Fruit fly (Drosophila melanogaster) whole organism, pupa: ENCODE data around the gene CG2839.

Experiments
- CG10348 ChIP-seq: fragments of 200-800 bp; sonication (Bioruptor generic); IDR thresholded peaks from 2 replicates; pipeline ENCODE4 v1.3.6; 2022; ENCODE audit warnings: missing biosample characterization, missing genetic modification characterization
- CG12605 ChIP-seq: fragments of 200-800 bp; sonication (Bioruptor generic); IDR thresholded peaks from 2 replicates; pipeline ENCODE4 v1.3.6; 2022; ENCODE audit warnings: missing biosample characterization, missing genetic modification characterization
- CG13204 ChIP-seq: fragments of 200-800 bp; sonication (Bioruptor generic); optimal IDR thresholded peaks from 2 replicates; lab custom pipeline; 2018; ENCODE audit warnings: missing biosample characterization, mild to moderate bottlenecking, missing genetic modification characterization, moderate library complexity
- CG14655 ChIP-seq: fragments of 200-800 bp; sonication (Bioruptor generic); optimal IDR thresholded peaks from 3 replicates; lab custom pipeline; 2017; ENCODE audit warnings: mild to moderate bottlenecking, missing biosample characterization, missing genetic modification reagents, missing genetic modification characterization
- CG15710 ChIP-seq: fragments of 200-800 bp; sonication (Bioruptor generic); optimal IDR thresholded peaks from 2 replicates; lab custom pipeline; 2018; ENCODE audit warnings: missing biosample characterization, mild to moderate bottlenecking, missing genetic modification characterization, moderate library complexity
- CG17806 ChIP-seq: fragments of 200-800 bp; sonication (Bioruptor generic); optimal IDR thresholded peaks from 2 replicates; lab custom pipeline; 2018; ENCODE audit warnings: missing biosample characterization, mild to moderate bottlenecking, missing genetic modification characterization, moderate library complexity
- CG32121 ChIP-seq: fragments of 200-800 bp; sonication (Bioruptor generic); IDR thresholded peaks from 2 replicates; pipeline ENCODE4 v1.3.6; 2022; ENCODE audit warnings: missing biosample characterization, missing genetic modification characterization
- CG34367 ChIP-seq: fragments of 200-800 bp; sonication (Bioruptor generic); optimal IDR thresholded peaks from 2 replicates; lab custom pipeline; 2018; ENCODE audit warnings: missing biosample characterization, mild to moderate bottlenecking, missing genetic modification characterization
- CG4496 ChIP-seq: fragments of 200-800 bp; sonication (Bioruptor generic); IDR thresholded peaks from 3 replicates; pipeline ENCODE4 v1.3.6; 2022; ENCODE audit warnings: missing biosample characterization, missing genetic modification characterization
- CG8159 ChIP-seq: fragments of 200-800 bp; sonication (Bioruptor generic); optimal IDR thresholded peaks from 3 replicates; lab custom pipeline; 2018; ENCODE audit warnings: missing biosample characterization, mild to moderate bottlenecking, missing genetic modification characterization, moderate library complexity
- CG8301 ChIP-seq: fragments of 200-800 bp; sonication (Bioruptor generic); optimal IDR thresholded peaks from 2 replicates; lab custom pipeline; 2018; ENCODE audit warnings: missing biosample characterization, mild to moderate bottlenecking, missing genetic modification characterization
- CG9948 ChIP-seq: fragments of 200-800 bp; sonication (Bioruptor generic); optimal IDR thresholded peaks from 2 replicates; lab custom pipeline; 2018; ENCODE audit warnings: missing biosample characterization, mild to moderate bottlenecking, missing genetic modification characterization, moderate library complexity
- D1 ChIP-seq: fragments of 200-800 bp; sonication (Bioruptor generic); optimal IDR thresholded peaks from 2 replicates; lab custom pipeline; 2018; ENCODE audit warnings: missing biosample characterization, mild to moderate bottlenecking, missing genetic modification characterization, moderate library complexity
- EcR ChIP-seq: fragments of 200-800 bp; sonication (Bioruptor generic); optimal IDR thresholded peaks from 3 replicates; lab custom pipeline; 2019; ENCODE audit warnings: missing biosample characterization, missing genetic modification characterization, mild to moderate bottlenecking, moderate library complexity, missing genetic modification reagents
- Ets98B ChIP-seq: fragments of 200-800 bp; sonication (Bioruptor generic); IDR thresholded peaks from 2 replicates; pipeline ENCODE4 v1.3.6; 2022; ENCODE audit warnings: missing biosample characterization, missing genetic modification characterization
- Pif1A ChIP-seq: fragments of 200-800 bp; sonication (Bioruptor generic); optimal IDR thresholded peaks from 3 replicates; lab custom pipeline; 2016; ENCODE audit warnings: missing biosample characterization, missing genetic modification characterization
- Pif1B ChIP-seq: fragments of 200-800 bp; sonication (Bioruptor generic); optimal IDR thresholded peaks from 3 replicates; lab custom pipeline; 2016; ENCODE audit warnings: missing biosample characterization, missing genetic modification characterization
- Snoo ChIP-seq: fragments of 200-800 bp; sonication (Bioruptor generic); optimal IDR thresholded peaks from 3 replicates; lab custom pipeline; 2017; ENCODE audit warnings: missing biosample characterization, mild to moderate bottlenecking, missing genetic modification characterization, inconsistent platforms
- fd96Ca ChIP-seq: fragments of 200-800 bp; sonication (Bioruptor generic); IDR thresholded peaks from 3 replicates; pipeline ENCODE4 v1.3.6; 2022; ENCODE audit warnings: missing biosample characterization, missing genetic modification characterization
- gl ChIP-seq: fragments of 200-800 bp; sonication (Bioruptor generic); optimal IDR thresholded peaks from 2 replicates; lab custom pipeline; 2018; ENCODE audit warnings: missing biosample characterization, mild to moderate bottlenecking, missing genetic modification characterization
- rn ChIP-seq: fragments of 200-800 bp; sonication (Bioruptor generic); IDR thresholded peaks from 2 replicates; pipeline ENCODE4 v1.3.6; 2022; ENCODE audit warnings: missing biosample characterization, missing genetic modification characterization

CG2839 gene

dm6 chr2L:672301-672700 is 46.8 kb downstream of the CG2839 start:
- TF ChIP-seq CG8301 (tag; lab: Kevin White, UChicago) (no peak), Pif1B (GFP tag; lab: Kevin White, UChicago) (no peak), Ets98B (GFP tag; lab: Robert Waterston, UW) (no peak), CG13204 (GFP tag; lab: Kevin White, UChicago) (no peak), CG8159 (tag; lab: Kevin White, UChicago) (no peak), CG14655 (GFP tag; lab: Kevin White, UChicago) (no peak), CG34367 (no peak), fd96Ca (GFP tag; lab: Robert Waterston, UW) (no peak)

- peak; percentile 38 for TF ChIP-seq CG9948 (tag; lab: Kevin White, UChicago)
- no peak for TF ChIP-seq CG12605 (GFP tag; lab: Robert Waterston, UW)
- TF ChIP-seq EcR = no peak
- TF ChIP-seq fd96Ca (GFP tag; lab: Robert Waterston, UW) = 0 out of 3 replicates have a peak, but pooled peaks have one; percentile 43
- TF ChIP-seq gl (tag; lab: Kevin White, UChicago) = peak; percentile 4
- TF ChIP-seq CG34367 = peak; percentile 50
- peak; percentile 59 for TF ChIP-seq CG14655 (GFP tag; lab: Kevin White, UChicago)
- TF ChIP-seq D1 (tag; lab: Kevin White, UChicago) = peak; percentile 13
- TF ChIP-seq rn (GFP tag; lab: Robert Waterston, UW) = no peak
- 0 out of 2 replicates have a peak, but pooled peaks have one; percentile 13 for TF ChIP-seq Ets98B (GFP tag; lab: Robert Waterston, UW)
- TF ChIP-seq CG13204 (GFP tag; lab: Kevin White, UChicago) = no peak
- TF ChIP-seq Pif1A (GFP tag; lab: Kevin White, UChicago) = peak; percentile 71
- TF ChIP-seq CG8301 (tag; lab: Kevin White, UChicago) = peak; percentile 41
- no peak for TF ChIP-seq CG4496 (GFP tag; lab: Robert Waterston, UW)
- TF ChIP-seq CG15710 = peak; percentile 49
- no peak for TF ChIP-seq CG32121
- no peak for TF ChIP-seq CG10348 (GFP tag; lab: Robert Waterston, UW)
- TF ChIP-seq Pif1B (GFP tag; lab: Kevin White, UChicago) = peak; percentile 43
- peak; percentile 67 for TF ChIP-seq CG17806 (tag; lab: Kevin White, UChicago)
- TF ChIP-seq Snoo (tag; lab: Kevin White, UChicago) = peak; percentile 55
- peak; percentile 67 for TF ChIP-seq CG8159 (tag; lab: Kevin White, UChicago)
These were observed 49.5 kb downstream of the CG2839 start for dm6 chr2L:674923-675322.
